Fruit fly (Drosophila melanogaster): ENCODE measurements around the gene CG15357.

DNA sequence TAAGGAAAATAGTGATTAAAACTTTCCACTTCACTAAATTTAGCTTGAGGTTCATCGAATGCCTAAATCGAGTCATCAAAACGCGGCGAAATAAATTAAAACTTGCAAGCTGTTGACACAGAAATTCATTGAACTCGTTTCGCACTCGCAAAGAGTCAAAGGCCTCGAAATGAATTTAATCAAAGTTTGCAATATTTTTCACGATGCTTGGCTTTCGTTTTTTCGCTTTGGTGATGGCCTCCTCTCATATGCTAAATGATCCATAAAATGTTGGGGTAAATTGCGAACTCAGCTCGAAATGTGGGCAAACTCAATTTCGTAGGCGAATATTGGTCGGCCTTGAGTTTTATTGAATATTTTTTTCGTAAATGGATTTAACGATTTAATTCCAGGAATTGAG is 39.2 kb downstream of the CG15357 start:
- TF ChIP-seq psq (GFP tag; optimal IDR thresholded peaks at IDR 0.05) (no peak), CG15011 (GFP tag; optimal IDR thresholded peaks at IDR 0.05) (no peak), CG13296 (GFP tag; optimal IDR thresholded peaks at IDR 0.05) (no peak), aop (GFP tag; IDR thresholded peaks at IDR 0.05) (no peak), ftz-f1 (GFP tag; optimal IDR thresholded peaks at IDR 0.05) (no peak), emc (GFP tag; optimal IDR thresholded peaks at IDR 0.05) (no peak), knrl (GFP tag; IDR thresholded peaks at IDR 0.05; ENCODE audit: partially characterized antibody) (no peak), CG8765 (GFP tag; IDR thresholded peaks at IDR 0.05) (no peak), tx (GFP tag; optimal IDR thresholded peaks at IDR 0.05) (no peak), kay (GFP tag; optimal IDR thresholded peaks at IDR 0.05) (no peak), BEAF-32 (GFP tag; optimal IDR thresholded peaks at IDR 0.05) (no peak), Mrtf (GFP tag; IDR thresholded peaks at IDR 0.05) (no peak), gro (GFP tag; optimal IDR thresholded peaks at IDR 0.05) (no peak), CG14965 (GFP tag; optimal IDR thresholded peaks at IDR 0.05; ENCODE audit: borderline replicate concordance) (no peak)
